Worm (Caenorhabditis elegans) whole organism, mixed stage, embryonic: ENCODE measurements around the gene pges-2.

Source experiments
- elt-3 ChIP-seq: fragments of 150-350 bp; optimal IDR thresholded peaks from 2 replicates; lab custom pipeline; 2014; ENCODE audit warnings: missing biosample characterization, missing genetic modification characterization
- lin-13 ChIP-seq: fragments of 150-350 bp; optimal IDR thresholded peaks from 2 replicates; lab custom pipeline; 2014; ENCODE audit warnings: missing biosample characterization, missing genetic modification characterization
- mab-5 ChIP-seq: fragments of 150-350 bp; optimal IDR thresholded peaks from 2 replicates; lab custom pipeline; 2014; ENCODE audit warnings: missing biosample characterization, missing genetic modification characterization
- nhr-12 ChIP-seq: fragments of 150-350 bp; optimal IDR thresholded peaks from 2 replicates; lab custom pipeline; 2014; ENCODE audit warnings: missing biosample characterization, missing genetic modification characterization
- pha-4 ChIP-seq: fragments of 150-350 bp; optimal IDR thresholded peaks from 2 replicates; lab custom pipeline; 2018; ENCODE audit warnings: missing biosample characterization, missing genetic modification reagents, missing genetic modification characterization
- ztf-11 ChIP-seq: fragments of 150-350 bp; optimal IDR thresholded peaks from 2 replicates; lab custom pipeline; 2014; ENCODE audit warnings: missing biosample characterization, missing genetic modification characterization

ce11 chrIV:10349871-10350640 lies 17.5 kb downstream of the pges-2 start, which contains the start of the genes unc-43 and Y43C5B.3:
- TF ChIP-seq pha-4 (no peak), nhr-12 (tag; lab: Kevin White, UChicago) (no peak), lin-13 (tag; lab: Kevin White, UChicago) (no peak), ztf-11 (tag; lab: Kevin White, UChicago) (no peak), elt-3 (tag; lab: Kevin White, UChicago) (no peak), mab-5 (tag; lab: Kevin White, UChicago) (no peak)
